Worm (Caenorhabditis elegans): ENCODE results near the gene C17G10.10.

C17G10.10 gene

DNA sequence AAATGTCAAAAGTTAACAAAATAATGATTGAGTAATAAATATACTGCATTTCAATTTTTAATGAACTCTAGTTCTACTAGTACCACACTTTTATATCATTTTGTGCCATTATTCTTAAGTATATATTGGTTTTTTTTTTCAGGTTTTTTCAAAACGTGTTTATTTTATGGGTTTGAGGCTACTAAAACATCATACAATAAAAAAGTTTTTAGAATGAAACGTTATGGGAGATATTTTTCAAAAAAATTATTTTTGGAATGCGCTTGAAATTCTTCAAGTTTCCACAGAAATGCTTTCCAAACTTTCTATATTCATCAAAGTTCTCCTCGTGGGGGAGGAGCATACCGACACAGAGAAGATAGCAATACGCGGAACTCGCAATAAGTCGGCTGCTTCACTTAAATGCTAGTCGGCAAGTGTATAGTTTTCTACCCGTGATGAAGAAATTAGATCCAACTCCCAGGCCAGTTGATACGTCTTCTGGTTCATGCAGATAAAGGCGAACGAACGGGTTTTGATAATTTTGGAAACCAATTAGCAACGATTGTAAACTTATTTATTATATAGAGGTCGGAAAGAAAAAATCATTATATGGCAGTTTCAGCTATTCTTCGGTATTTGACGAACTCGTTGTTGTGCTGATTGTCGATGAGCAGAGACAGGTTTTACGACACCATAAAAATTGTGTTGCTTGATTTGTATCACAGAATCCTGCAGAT is at the start of gene C17G10.10 (continued):
- TF ChIP-seq cebp-2 (GFP tag; IDR thresholded peaks at IDR 0.05), result no peak
- TF ChIP-seq K12H6.12 (tag; optimal IDR thresholded peaks at IDR 0.05), result no peak
- TF ChIP-seq Y53F4B.3 (GFP tag; IDR thresholded peaks at IDR 0.05), result no peak
- peak; percentile 64; the same call in 1 of the 2 replicates for TF ChIP-seq Y53G8AR.9 (GFP tag; conservative IDR thresholded peaks at IDR 0.05)
- no peak for TF ChIP-seq unc-130 (GFP tag; optimal IDR thresholded peaks at IDR 0.05)
- peak; percentile 53 for TF ChIP-seq F33H1.4 (GFP tag; IDR thresholded peaks at IDR 0.05)
- TF ChIP-seq madf-10 (tag; optimal IDR thresholded peaks at IDR 0.05), result peak; percentile 28
- no peak for TF ChIP-seq nhr-90 (tag; optimal IDR thresholded peaks at IDR 0.05)
- TF ChIP-seq F55B11.4 (tag; optimal IDR thresholded peaks at IDR 0.05; ENCODE audit: borderline replicate concordance, insufficient read depth), result no peak
- TF ChIP-seq sea-2 (GFP tag; IDR thresholded peaks at IDR 0.05), result no peak
- no peak for TF ChIP-seq chd-7 (tag; optimal IDR thresholded peaks at IDR 0.05)
- peak; percentile 8 for TF ChIP-seq zim-3 (tag; optimal IDR thresholded peaks at IDR 0.05)
- no peak for TF ChIP-seq lin-26 (GFP tag; IDR thresholded peaks at IDR 0.05)
- no peak for TF ChIP-seq bed-2 (GFP tag; IDR thresholded peaks at IDR 0.05)
- TF ChIP-seq mcd-1 (GFP tag; IDR thresholded peaks at IDR 0.05), result peak; percentile 64
- peak; percentile 66 for TF ChIP-seq rcor-1 (GFP tag; IDR thresholded peaks at IDR 0.05)
- no peak for TF ChIP-seq rec-8 (tag; optimal IDR thresholded peaks at IDR 0.05)
- TF ChIP-seq sdz-38 (tag; optimal IDR thresholded peaks at IDR 0.05), result no peak
- peak in 1 of 3 experiments; percentile 38 for TF ChIP-seq lin-35 (GFP tag; optimal IDR thresholded peaks at IDR 0.05)
- TF ChIP-seq ceh-40 (GFP tag; IDR thresholded peaks at IDR 0.05), result no peak
- no peak for TF ChIP-seq F57A8.1 (GFP tag; optimal IDR thresholded peaks at IDR 0.05)
- TF ChIP-seq egl-44 (GFP tag; IDR thresholded peaks at IDR 0.05), result 0 out of 2 replicates have a peak, but pooled peaks have one; percentile 13
- TF ChIP-seq mel-28 (tag; optimal IDR thresholded peaks at IDR 0.05; ENCODE audit: borderline replicate concordance), result no peak
- no peak for TF ChIP-seq die-1 (tag; optimal IDR thresholded peaks at IDR 0.05)
- peak; percentile 58 for TF ChIP-seq fkh-3 (tag; optimal IDR thresholded peaks at IDR 0.05)
- no peak for TF ChIP-seq F52B5.7 (tag; optimal IDR thresholded peaks at IDR 0.05)
- TF ChIP-seq ztf-26 (tag; optimal IDR thresholded peaks at IDR 0.05), result peak; percentile 21
- TF ChIP-seq let-607 (tag; optimal IDR thresholded peaks at IDR 0.05), result peak; percentile 19 to 37
- no peak for TF ChIP-seq C06A6.2 (GFP tag; conservative IDR thresholded peaks at IDR 0.05)
- peak; percentile 75 for TF ChIP-seq lin-40 (tag; optimal IDR thresholded peaks at IDR 0.05)
- TF ChIP-seq F23B12.7 (tag; optimal IDR thresholded peaks at IDR 0.05; ENCODE audit: insufficient read depth), result peak; percentile 77

ce11 chrII:5648272-5648671 is 49.1 kb upstream of the C17G10.10 start, which contains the start of gene ddl-1:
TSS of gene ddl-1 (minus strand) at chrII:5648372.
- TF ChIP-seq ztf-6 (GFP tag; IDR thresholded peaks at IDR 0.05) (no peak), dpff-1 (tag; optimal IDR thresholded peaks at IDR 0.05) (no peak), F22D6.2 (tag; optimal IDR thresholded peaks at IDR 0.05) (no peak), hmg-1.2 (GFP tag; IDR thresholded peaks at IDR 0.05) (no peak), C17E4.6 (GFP tag; IDR thresholded peaks at IDR 0.05) (no peak), nfyb-1 (GFP tag; IDR thresholded peaks at IDR 0.05) (no peak), rec-8 (tag; optimal IDR thresholded peaks at IDR 0.05) (no peak), nhr-90 (tag; optimal IDR thresholded peaks at IDR 0.05) (no peak), nhr-120 (GFP tag; IDR thresholded peaks at IDR 0.05) (no peak), ceh-27 (GFP tag; optimal IDR thresholded peaks at IDR 0.05) (no peak), zim-3 (tag; optimal IDR thresholded peaks at IDR 0.05) (no peak), tbx-9 (tag; optimal IDR thresholded peaks at IDR 0.05; ENCODE audit: borderline replicate concordance) (no peak), tlf-1 (GFP tag; optimal IDR thresholded peaks at IDR 0.05) (no peak), ZK185.1 (tag; optimal IDR thresholded peaks at IDR 0.05; ENCODE audit: poor library complexity, severe bottlenecking) (no peak), K11D2.4 (GFP tag; IDR thresholded peaks at IDR 0.05) (no peak), rcor-1 (GFP tag; IDR thresholded peaks at IDR 0.05) (no peak), F37B4.10 (GFP tag; IDR thresholded peaks at IDR 0.05) (no peak), Y67H2A.10 (GFP tag; conservative IDR thresholded peaks at IDR 0.05) (no peak)
